Fruit fly (Drosophila melanogaster) whole organism: ENCODE data around the gene Trl.

Source experiments
- Dll ChIP-seq: fragments of >200 bp; optimal IDR thresholded peaks from 2 replicates; lab custom pipeline; 2017
- pan ChIP-seq: fragments of >200 bp; optimal IDR thresholded peaks from 2 replicates; lab custom pipeline; 2017
- psq ChIP-seq: fragments of >200 bp; optimal IDR thresholded peaks from 2 replicates; lab custom pipeline; 2017

dm6 chr3L:14752816-14753215 is 8.0 kb downstream of the Trl start:
- TF ChIP-seq psq (lab: Kevin White, UChicago) (no peak), pan (no peak), Dll (no peak)
